Fruit fly (Drosophila melanogaster) whole organism, prepupa: ENCODE measurements around the gene CG32767.

Experiments
- CG10631 ChIP-seq: fragments of 200-800 bp; sonication (Bioruptor generic); optimal IDR thresholded peaks from 2 replicates; lab custom pipeline; 2016; ENCODE audit warnings: missing biosample characterization, missing genetic modification characterization
- CG10669 ChIP-seq: fragments of 200-800 bp; sonication (Bioruptor generic); optimal IDR thresholded peaks from 3 replicates; lab custom pipeline; 2018; ENCODE audit warnings: missing biosample characterization, mild to moderate bottlenecking, missing genetic modification characterization, moderate library complexity
- CG11294 ChIP-seq: fragments of 200-800 bp; sonication (Bioruptor generic); IDR thresholded peaks from 2 replicates; pipeline ENCODE4 v1.3.6; 2022; ENCODE audit warnings: missing biosample characterization, missing genetic modification characterization
- CG11762 ChIP-seq: fragments of 200-800 bp; sonication (Bioruptor generic); optimal IDR thresholded peaks from 3 replicates; lab custom pipeline; 2016; ENCODE audit warnings: missing biosample characterization, missing genetic modification characterization; ENCODE audit not compliant: insufficient read depth
- CG11902 ChIP-seq: fragments of 200-800 bp; sonication (Bioruptor generic); optimal IDR thresholded peaks from 3 replicates; lab custom pipeline; 2016; ENCODE audit warnings: missing biosample characterization, missing genetic modification characterization
- CG15336 ChIP-seq: fragments of 200-800 bp; sonication (Bioruptor generic); IDR thresholded peaks from 2 replicates; pipeline ENCODE4 v1.3.6; 2022; ENCODE audit warnings: missing biosample characterization, missing genetic modification characterization
- CG1621 ChIP-seq: fragments of 200-800 bp; sonication (Bioruptor generic); optimal IDR thresholded peaks from 3 replicates; lab custom pipeline; 2018; ENCODE audit warnings: missing biosample characterization, mild to moderate bottlenecking, missing genetic modification characterization
- CG16779 ChIP-seq: fragments of 200-800 bp; sonication (Bioruptor generic); optimal IDR thresholded peaks from 3 replicates; lab custom pipeline; 2017; ENCODE audit warnings: missing biosample characterization, mild to moderate bottlenecking, missing genetic modification characterization
- CG3032 ChIP-seq: fragments of 200-800 bp; optimal IDR thresholded peaks from 2 replicates; lab custom pipeline; 2019; ENCODE audit warnings: missing biosample characterization, mild to moderate bottlenecking, missing genetic modification characterization, moderate library complexity
- CG31627 ChIP-seq: fragments of 200-800 bp; sonication (Bioruptor generic); optimal IDR thresholded peaks from 3 replicates; lab custom pipeline; 2016; ENCODE audit warnings: missing biosample characterization, missing genetic modification characterization
- CG32006 ChIP-seq: fragments of 200-800 bp; sonication (Bioruptor generic); optimal IDR thresholded peaks from 3 replicates; lab custom pipeline; 2017; ENCODE audit warnings: missing biosample characterization, mild to moderate bottlenecking, missing genetic modification characterization
- CG34406 ChIP-seq: fragments of 200-800 bp; sonication (Bioruptor generic); optimal IDR thresholded peaks from 3 replicates; lab custom pipeline; 2016; ENCODE audit warnings: missing biosample characterization, missing genetic modification characterization
- CG3919 ChIP-seq: fragments of 200-800 bp; sonication (Bioruptor generic); optimal IDR thresholded peaks from 3 replicates; lab custom pipeline; 2016; ENCODE audit warnings: missing biosample characterization, missing genetic modification characterization
- CG4318 ChIP-seq: fragments of 200-800 bp; sonication (Bioruptor generic); optimal IDR thresholded peaks from 3 replicates; lab custom pipeline; 2017; ENCODE audit warnings: missing biosample characterization, mild to moderate bottlenecking, missing genetic modification characterization
- CG6276 ChIP-seq: fragments of 200-800 bp; sonication (Bioruptor generic); optimal IDR thresholded peaks from 2 replicates; lab custom pipeline; 2017; ENCODE audit warnings: missing biosample characterization, mild to moderate bottlenecking, missing genetic modification characterization
- CG6792 ChIP-seq: fragments of 200-800 bp; sonication (Bioruptor generic); optimal IDR thresholded peaks from 3 replicates; lab custom pipeline; 2016; ENCODE audit warnings: missing biosample characterization, missing genetic modification characterization
- CG6808 ChIP-seq: fragments of 200-800 bp; sonication (Bioruptor generic); optimal IDR thresholded peaks from 3 replicates; lab custom pipeline; 2017; ENCODE audit warnings: missing biosample characterization, missing genetic modification characterization, mild to moderate bottlenecking, moderate library complexity, missing genetic modification reagents
- CG6854 ChIP-seq: fragments of 200-800 bp; sonication (Bioruptor generic); optimal IDR thresholded peaks from 2 replicates; lab custom pipeline; 2017; ENCODE audit warnings: missing biosample characterization, mild to moderate bottlenecking, missing genetic modification characterization
- CG8119 ChIP-seq: fragments of 200-800 bp; sonication (Bioruptor generic); IDR thresholded peaks from 3 replicates; pipeline ENCODE4 v1.3.6; 2022; ENCODE audit warnings: missing biosample characterization, missing genetic modification characterization
- CG8319 ChIP-seq: fragments of 200-800 bp; sonication (Bioruptor generic); optimal IDR thresholded peaks from 3 replicates; lab custom pipeline; 2016; ENCODE audit warnings: missing biosample characterization, missing genetic modification characterization
- CG8632 ChIP-seq: fragments of 200-800 bp; sonication (Bioruptor generic); optimal IDR thresholded peaks from 3 replicates; lab custom pipeline; 2016; ENCODE audit warnings: missing biosample characterization, missing genetic modification characterization
- CG9139 ChIP-seq: fragments of 200-800 bp; sonication (Bioruptor generic); optimal IDR thresholded peaks from 3 replicates; lab custom pipeline; 2017; ENCODE audit warnings: missing biosample characterization, mild to moderate bottlenecking, missing genetic modification characterization
- Eip75B ChIP-seq: fragments of 200-800 bp; sonication (Bioruptor generic); optimal IDR thresholded peaks from 3 replicates; lab custom pipeline; 2016; ENCODE audit warnings: missing biosample characterization, missing genetic modification characterization
- Eip78C ChIP-seq: fragments of 200-800 bp; sonication (Bioruptor generic); peaks from one replicate; lab custom pipeline; 2016; ENCODE audit warnings: missing biosample characterization, missing genetic modification characterization
- Eip93F ChIP-seq: fragments of 200-800 bp; sonication (Bioruptor generic); optimal IDR thresholded peaks from 2 replicates; lab custom pipeline; 2016; ENCODE audit warnings: missing biosample characterization, mild to moderate bottlenecking, missing genetic modification characterization
- Ets21C ChIP-seq: fragments of 200-800 bp; sonication (Bioruptor generic); optimal IDR thresholded peaks from 3 replicates; lab custom pipeline; 2016; ENCODE audit warnings: missing biosample characterization, missing genetic modification characterization
- Gug ChIP-seq: fragments of 200-800 bp; sonication (Bioruptor generic); IDR thresholded peaks from 2 replicates; pipeline ENCODE4 v1.3.6; 2022; ENCODE audit warnings: missing biosample characterization, missing genetic modification characterization
- Hr38 ChIP-seq: sonication (Bioruptor generic); optimal IDR thresholded peaks from 2 replicates; lab custom pipeline; 2016; ENCODE audit warnings: missing biosample characterization, missing genetic modification characterization
- Hr39 ChIP-seq: fragments of 200-800 bp; sonication (Bioruptor generic); optimal IDR thresholded peaks from 2 replicates; lab custom pipeline; 2016; ENCODE audit warnings: missing biosample characterization, missing genetic modification characterization
- Hr4 ChIP-seq: fragments of 200-800 bp; sonication (Bioruptor generic); optimal IDR thresholded peaks from 3 replicates; lab custom pipeline; 2016; ENCODE audit warnings: missing biosample characterization, missing genetic modification characterization
- Lpt ChIP-seq: fragments of 200-800 bp; sonication (Bioruptor generic); optimal IDR thresholded peaks from 3 replicates; lab custom pipeline; 2016; ENCODE audit warnings: missing biosample characterization, missing genetic modification characterization
- Met ChIP-seq: fragments of 200-800 bp; sonication (Bioruptor generic); optimal IDR thresholded peaks from 3 replicates; lab custom pipeline; 2016; ENCODE audit warnings: missing biosample characterization, missing genetic modification characterization
- OdsH ChIP-seq: fragments of 200-800 bp; sonication (Bioruptor generic); optimal IDR thresholded peaks from 3 replicates; lab custom pipeline; 2016; ENCODE audit warnings: missing biosample characterization, missing genetic modification characterization
- Smox ChIP-seq: fragments of 200-800 bp; sonication (Bioruptor generic); optimal IDR thresholded peaks from 3 replicates; lab custom pipeline; 2016; ENCODE audit warnings: missing biosample characterization, missing genetic modification characterization
- Sox102F ChIP-seq: fragments of 200-800 bp; sonication (Bioruptor generic); optimal IDR thresholded peaks from 2 replicates; lab custom pipeline; 2016; ENCODE audit warnings: missing biosample characterization, mild to moderate bottlenecking, missing genetic modification characterization
- Sox14 ChIP-seq: fragments of 200-800 bp; sonication (Bioruptor generic); optimal IDR thresholded peaks from 3 replicates; lab custom pipeline; 2016; ENCODE audit warnings: missing biosample characterization, missing genetic modification characterization
- achi ChIP-seq: fragments of 200-800 bp; sonication (Bioruptor generic); optimal IDR thresholded peaks from 3 replicates; lab custom pipeline; 2016; ENCODE audit warnings: missing biosample characterization, missing genetic modification characterization
- acj6 ChIP-seq: fragments of 200-800 bp; sonication (Bioruptor generic); optimal IDR thresholded peaks from 3 replicates; lab custom pipeline; 2016; ENCODE audit warnings: missing biosample characterization, missing genetic modification characterization
- cyc ChIP-seq: fragments of 200-800 bp; sonication (Bioruptor generic); optimal IDR thresholded peaks from 3 replicates; lab custom pipeline; 2016; ENCODE audit warnings: missing biosample characterization, missing genetic modification characterization
- dac ChIP-seq: fragments of 200-800 bp; sonication (Bioruptor generic); optimal IDR thresholded peaks from 2 replicates; lab custom pipeline; 2017; ENCODE audit warnings: missing biosample characterization, mild to moderate bottlenecking, missing genetic modification characterization
- dsx ChIP-seq: fragments of 200-800 bp; optimal IDR thresholded peaks from 3 replicates; lab custom pipeline; 2019; ENCODE audit warnings: missing biosample characterization, mild to moderate bottlenecking, missing genetic modification characterization, moderate library complexity; ENCODE audit not compliant: poor library complexity, severe bottlenecking
- esn ChIP-seq: fragments of 200-800 bp; sonication (Bioruptor generic); optimal IDR thresholded peaks from 2 replicates; lab custom pipeline; 2016; ENCODE audit warnings: missing biosample characterization, mild to moderate bottlenecking, missing genetic modification characterization, moderate library complexity
- fd59A ChIP-seq: fragments of 200-800 bp; sonication (Bioruptor generic); optimal IDR thresholded peaks from 2 replicates; lab custom pipeline; 2017; ENCODE audit warnings: missing biosample characterization, mild to moderate bottlenecking, missing genetic modification characterization, missing genetic modification reagents
- fd85E ChIP-seq: fragments of 200-800 bp; sonication (Bioruptor generic); optimal IDR thresholded peaks from 3 replicates; lab custom pipeline; 2016; ENCODE audit warnings: missing biosample characterization, missing genetic modification characterization
- fkh ChIP-seq: fragments of 200-800 bp; sonication (Bioruptor generic); optimal IDR thresholded peaks from 3 replicates; lab custom pipeline; 2017; ENCODE audit warnings: missing biosample characterization, mild to moderate bottlenecking, missing genetic modification characterization, moderate library complexity
- lz ChIP-seq: fragments of 200-800 bp; sonication (Bioruptor generic); optimal IDR thresholded peaks from 3 replicates; lab custom pipeline; 2016; ENCODE audit warnings: missing biosample characterization, missing genetic modification characterization
- net ChIP-seq: fragments of 200-800 bp; sonication (Bioruptor generic); optimal IDR thresholded peaks from 3 replicates; lab custom pipeline; 2016; ENCODE audit warnings: missing biosample characterization, missing genetic modification characterization
- pdm3 ChIP-seq: fragments of 200-800 bp; sonication (Bioruptor generic); optimal IDR thresholded peaks from 3 replicates; lab custom pipeline; 2016; ENCODE audit warnings: missing biosample characterization, missing genetic modification characterization
- spab ChIP-seq: fragments of 200-800 bp; sonication (Bioruptor generic); optimal IDR thresholded peaks from 2 replicates; lab custom pipeline; 2017; ENCODE audit warnings: missing biosample characterization, mild to moderate bottlenecking, missing genetic modification characterization, missing genetic modification reagents
- ss ChIP-seq, 2 experiments: fragments of 200-800 bp; sonication (Bioruptor generic); optimal IDR thresholded peaks; 2 replicates in 1 of 2; 3 replicates in 1 of 2; lab custom pipeline; 2017 to 2018; ENCODE audit warnings: mild to moderate bottlenecking in 2 of 2, missing biosample characterization in 2 of 2, missing genetic modification characterization in 2 of 2, moderate library complexity in 1 of 2
- svp ChIP-seq: fragments of 200-800 bp; sonication (Bioruptor generic); peaks from one replicate; lab custom pipeline; 2016; ENCODE audit warnings: missing biosample characterization, missing genetic modification characterization
- vri ChIP-seq: fragments of 200-800 bp; sonication (Bioruptor generic); optimal IDR thresholded peaks from 3 replicates; lab custom pipeline; 2016; ENCODE audit warnings: missing biosample characterization, mild to moderate bottlenecking, missing genetic modification characterization

CG32767 gene

DNA sequence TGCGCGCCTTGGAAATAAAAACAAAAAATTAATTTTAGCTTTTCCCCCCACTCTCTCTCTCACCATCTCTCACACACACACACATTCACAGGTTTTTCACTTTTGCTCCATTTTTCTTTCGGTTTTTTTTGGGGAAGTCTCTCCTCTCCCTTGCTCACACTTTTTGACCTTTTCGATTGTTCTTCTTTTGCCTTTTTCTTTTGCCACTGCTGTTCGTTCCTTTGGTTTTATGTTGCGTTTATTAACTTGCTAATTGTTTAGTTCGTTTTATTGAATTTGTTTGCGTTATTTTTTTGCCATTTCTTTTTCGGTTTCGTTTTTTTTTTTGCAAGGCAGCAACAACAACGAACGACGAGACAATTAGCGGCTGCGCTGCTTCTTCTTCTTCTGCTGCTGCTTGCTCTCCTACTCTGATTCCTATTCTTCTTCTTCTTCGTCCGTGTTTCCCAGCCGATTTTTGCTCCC lies 2.2 kb downstream of the CG32767 start:
- TF ChIP-seq ss (GFP tag; optimal IDR thresholded peaks at IDR 0.05; lab: Kevin White, UChicago) (peak; percentile 70 to 83), CG8319 (GFP tag; lab: Kevin White, UChicago) (peak; percentile 19), CG34406 (GFP tag; lab: Kevin White, UChicago) (peak; percentile 46), fd85E (GFP tag; lab: Kevin White, UChicago) (no peak), fd59A (GFP tag; lab: Kevin White, UChicago) (no peak), Sox102F (GFP tag; lab: Kevin White, UChicago) (no peak), CG11294 (GFP tag; lab: Robert Waterston, UW) (0 out of 2 replicates have a peak, but pooled peaks have one; percentile 6), Gug (GFP tag; lab: Robert Waterston, UW) (0 out of 2 replicates have a peak, but pooled peaks have one; percentile 40), CG15336 (GFP tag; lab: Robert Waterston, UW) (peak; percentile 66; the same call in 1 of the 2 replicates), CG6854 (GFP tag; lab: Kevin White, UChicago) (peak; percentile 47), vri (GFP tag; lab: Kevin White, UChicago) (peak; percentile 34), CG11762 (peak; percentile 54), Sox14 (GFP tag; lab: Kevin White, UChicago) (peak; percentile 1), OdsH (GFP tag; lab: Kevin White, UChicago) (peak; percentile 3), Eip93F (GFP tag; lab: Kevin White, UChicago) (no peak), CG6808 (peak; percentile 90), achi (peak; percentile 24), CG6792 (no peak), Met (GFP tag; lab: Kevin White, UChicago) (no peak), CG31627 (no peak), Hr38 (GFP tag; lab: Kevin White, UChicago) (no peak), dsx (GFP tag; lab: Kevin White, UChicago) (peak; percentile 4), CG3919 (GFP tag; lab: Kevin White, UChicago) (no peak), acj6 (no peak), Ets21C (GFP tag; lab: Kevin White, UChicago) (no peak), CG3032 (tag; lab: Kevin White, UChicago) (peak; percentile 49), esn (GFP tag; lab: Kevin White, UChicago) (no peak), CG6276 (GFP tag; lab: Kevin White, UChicago) (peak; percentile 87), CG32006 (peak; percentile 71), Smox (GFP tag; lab: Kevin White, UChicago) (no peak), CG10669 (GFP tag; lab: Kevin White, UChicago) (peak; percentile 52), CG1621 (tag; lab: Kevin White, UChicago) (peak; percentile 14), Eip78C (peak; percentile 39), CG10631 (peak; percentile 17), CG16779 (tag; lab: Kevin White, UChicago) (peak; percentile 66), Hr39 (no peak), spab (GFP tag; lab: Kevin White, UChicago) (peak; percentile 67), dac (GFP tag; lab: Kevin White, UChicago) (peak; percentile 36), Hr4 (GFP tag; lab: Kevin White, UChicago) (no peak), svp (GFP tag; lab: Kevin White, UChicago) (peak; percentile 84), net (GFP tag; lab: Kevin White, UChicago) (peak; percentile 63), CG8632 (GFP tag; lab: Kevin White, UChicago) (peak; percentile 37), CG11902 (no peak), CG9139 (GFP tag; lab: Kevin White, UChicago) (peak; percentile 72), fkh (no peak), pdm3 (GFP tag; lab: Kevin White, UChicago) (peak; percentile 19), lz (GFP tag; lab: Kevin White, UChicago) (no peak), Eip75B (GFP tag; lab: Kevin White, UChicago) (no peak), Lpt (peak; percentile 72), CG4318 (GFP tag; lab: Kevin White, UChicago) (no peak), cyc (no peak), CG8119 (GFP tag; lab: Robert Waterston, UW) (peak; percentile 87)
